Fruit fly (Drosophila melanogaster) whole organism: ENCODE results near the gene Tcs5.

Experiments used
- CG8478 ChIP-seq: fragments of >200 bp; optimal IDR thresholded peaks from 2 replicates; lab custom pipeline; 2018; ENCODE audit warnings: inconsistent platforms
- Dll ChIP-seq: fragments of >200 bp; optimal IDR thresholded peaks from 2 replicates; lab custom pipeline; 2017
- EcR ChIP-seq, 2 experiments: fragments of >200 bp; optimal IDR thresholded peaks; 2 replicates each; lab custom pipeline; 2017; ENCODE audit warnings: missing biosample characterization in 2 of 2, missing genetic modification characterization in 2 of 2, missing genetic modification reagents in 2 of 2
- psq ChIP-seq: fragments of >200 bp; optimal IDR thresholded peaks from 2 replicates; lab custom pipeline; 2017
- usp ChIP-seq: fragments of >200 bp; optimal IDR thresholded peaks from 2 replicates; lab custom pipeline; 2017; ENCODE audit warnings: missing biosample characterization, missing genetic modification characterization, mixed read lengths

- TF ChIP-seq Dll (lab: Kevin White, UChicago) (no peak), CG8478 (lab: Kevin White, UChicago) (no peak), psq (lab: Kevin White, UChicago) (no peak), EcR (GFP tag; optimal IDR thresholded peaks at IDR 0.05; lab: Kevin White, UChicago) (no peak), usp (GFP tag; lab: Kevin White, UChicago) (no peak)
Measured at dm6 chr3L:5182994-5183566, 43.9 kb upstream of the Tcs5 start.
